Worm (Caenorhabditis elegans) whole organism, midembryonic: ENCODE measurements around the gene Y54G2A.38.

Experiments used
- T22C8.4 ChIP-seq: fragments of 200-800 bp; sonication (Bioruptor generic); IDR thresholded peaks from 2 replicates; pipeline ENCODE4 v1.3.6; 2022; ENCODE audit warnings: missing genetic modification characterization, missing compliant biosample characterization
- cog-1 ChIP-seq: sonication (generic microtip); optimal IDR thresholded peaks from 2 replicates; lab custom pipeline; 2016; ENCODE audit warnings: missing genetic modification characterization, missing compliant biosample characterization
- flt-1 ChIP-seq: fragments of 200-800 bp; sonication (Bioruptor generic); IDR thresholded peaks from 2 replicates; pipeline ENCODE4 v1.3.6; 2022; ENCODE audit warnings: missing genetic modification characterization, missing compliant biosample characterization
- klf-2 ChIP-seq: fragments of 200-800 bp; sonication (Bioruptor generic); conservative IDR thresholded peaks from 2 replicates; pipeline ENCODE4 v1.3.6; 2022; ENCODE audit warnings: missing genetic modification reagents, missing genetic modification characterization, missing compliant biosample characterization
- med-1 ChIP-seq: sonication (generic microtip); optimal IDR thresholded peaks from 2 replicates; lab custom pipeline; 2017; ENCODE audit warnings: missing genetic modification characterization, mild to moderate bottlenecking, missing compliant biosample characterization, antibody characterized with exemption, missing genetic modification reagents; ENCODE audit not compliant: insufficient read depth
- ref-1 ChIP-seq: fragments of 200-800 bp; sonication (Bioruptor generic); conservative IDR thresholded peaks from 2 replicates; pipeline ENCODE4 v1.3.6; 2022; ENCODE audit warnings: missing genetic modification reagents, missing genetic modification characterization, missing compliant biosample characterization
- tab-1 ChIP-seq: fragments of 200-800 bp; sonication (Bioruptor generic); IDR thresholded peaks from 2 replicates; pipeline ENCODE4 v1.3.6; 2022; ENCODE audit warnings: missing genetic modification characterization, missing compliant biosample characterization
- ztf-23 ChIP-seq: fragments of 200-800 bp; sonication (Bioruptor generic); IDR thresholded peaks from 2 replicates; pipeline ENCODE4 v1.3.6; 2022; ENCODE audit warnings: missing genetic modification reagents, missing genetic modification characterization, missing compliant biosample characterization
- ztf-29 ChIP-seq: fragments of 200-800 bp; sonication (Bioruptor generic); IDR thresholded peaks from 2 replicates; pipeline ENCODE4 v1.3.6; 2022; ENCODE audit warnings: missing genetic modification reagents, missing genetic modification characterization, missing compliant biosample characterization

- no peak for TF ChIP-seq cog-1 (tag; lab: Kevin White, UChicago)
- no peak for TF ChIP-seq ztf-29 (GFP tag; lab: Robert Waterston, UW)
- no peak for TF ChIP-seq klf-2 (GFP tag; lab: Robert Waterston, UW)
- 0 out of 2 replicates have a peak, but pooled peaks have one; percentile 6 for TF ChIP-seq flt-1 (GFP tag; lab: Robert Waterston, UW)
- TF ChIP-seq ztf-23 (GFP tag; lab: Robert Waterston, UW): peak; percentile 56; the same call in 1 of the 2 replicates
- TF ChIP-seq tab-1 (GFP tag; lab: Robert Waterston, UW): no peak
- no peak for TF ChIP-seq T22C8.4 (GFP tag; lab: Robert Waterston, UW)
- no peak for TF ChIP-seq ref-1 (GFP tag; lab: Robert Waterston, UW)
- no peak for TF ChIP-seq med-1 (GFP tag; lab: Kevin White, UChicago)
Observed at ce11 chrIV:2774500-2774899, 15.2 kb downstream of the Y54G2A.38 start.
